Fruit fly (Drosophila melanogaster) whole organism, adult: Measurements from ENCODE around the gene CG42583.

Experiments
- CG12768 ChIP-seq: fragments of 200-800 bp; sonication (Bioruptor generic); optimal IDR thresholded peaks from 2 replicates; lab custom pipeline; 2017; ENCODE audit warnings: missing biosample characterization, missing genetic modification characterization, mild to moderate bottlenecking, moderate library complexity, missing genetic modification reagents
- CG14711 ChIP-seq: fragments of 200-800 bp; sonication (Bioruptor generic); optimal IDR thresholded peaks from 2 replicates; lab custom pipeline; 2018; ENCODE audit warnings: missing biosample characterization, mild to moderate bottlenecking, missing genetic modification characterization, moderate library complexity
- CG1620 ChIP-seq: fragments of 200-800 bp; sonication (Bioruptor generic); optimal IDR thresholded peaks from 2 replicates; lab custom pipeline; 2016; ENCODE audit warnings: missing biosample characterization, missing genetic modification characterization
- CG5204 ChIP-seq: fragments of 200-800 bp; sonication (Bioruptor generic); optimal IDR thresholded peaks from 2 replicates; lab custom pipeline; 2016; ENCODE audit warnings: missing biosample characterization, missing genetic modification characterization
- Clk ChIP-seq: fragments of 200-800 bp; sonication (Bioruptor generic); optimal IDR thresholded peaks from 2 replicates; lab custom pipeline; 2017; ENCODE audit warnings: missing biosample characterization, missing genetic modification characterization
- Crg-1 ChIP-seq: fragments of 200-800 bp; sonication (Bioruptor generic); optimal IDR thresholded peaks from 2 replicates; lab custom pipeline; 2016; ENCODE audit warnings: missing biosample characterization, missing genetic modification characterization
- Mnt ChIP-seq: fragments of 200-800 bp; sonication (Bioruptor generic); optimal IDR thresholded peaks from 2 replicates; lab custom pipeline; 2016; ENCODE audit warnings: missing biosample characterization, mild to moderate bottlenecking, missing genetic modification characterization
- cic ChIP-seq: fragments of 200-800 bp; sonication (Bioruptor generic); optimal IDR thresholded peaks from 2 replicates; lab custom pipeline; 2017; ENCODE audit warnings: missing biosample characterization, mild to moderate bottlenecking, missing genetic modification characterization, moderate library complexity
- ovo ChIP-seq: fragments of 200-800 bp; sonication (Bioruptor generic); optimal IDR thresholded peaks from 2 replicates; lab custom pipeline; 2016; ENCODE audit warnings: missing biosample characterization, missing genetic modification characterization
- pad ChIP-seq: fragments of 200-800 bp; sonication (Bioruptor generic); optimal IDR thresholded peaks from 3 replicates; lab custom pipeline; 2017; ENCODE audit warnings: missing biosample characterization, missing genetic modification characterization, mild to moderate bottlenecking, moderate library complexity, missing genetic modification reagents

dm6 chrX:20169898-20170297, 30.3 kb downstream of the CG42583 start, which contains the start of the genes CG9581 and CG9578:
- TF ChIP-seq Crg-1 (peak; percentile 74), CG14711 (tag; lab: Kevin White, UChicago) (peak; percentile 36), Mnt (GFP tag; lab: Kevin White, UChicago) (peak; percentile 63), CG5204 (GFP tag; lab: Kevin White, UChicago) (peak; percentile 24), Clk (GFP tag; lab: Kevin White, UChicago) (no peak), ovo (GFP tag; lab: Kevin White, UChicago) (peak; percentile 22), CG12768 (GFP tag; lab: Kevin White, UChicago) (peak; percentile 25), CG1620 (peak; percentile 60), cic (GFP tag; lab: Kevin White, UChicago) (no peak), pad (GFP tag; lab: Kevin White, UChicago) (no peak)
